Worm (Caenorhabditis elegans) whole organism, L2 larva: ENCODE measurements around the gene C06C3.3.

Experiments used
- C34F6.9 ChIP-seq: fragments of 150-350 bp; optimal IDR thresholded peaks from 2 replicates; lab custom pipeline; 2014; ENCODE audit warnings: missing biosample characterization, missing genetic modification characterization
- F13H6.1 ChIP-seq: sonication (generic microtip); optimal IDR thresholded peaks from 2 replicates; lab custom pipeline; 2016; ENCODE audit warnings: missing genetic modification characterization, missing compliant biosample characterization
- R02D3.7 ChIP-seq: fragments of 150-350 bp; optimal IDR thresholded peaks from 2 replicates; lab custom pipeline; 2014; ENCODE audit warnings: missing biosample characterization, missing genetic modification characterization
- Y55F3AM.14 ChIP-seq: fragments of 200-800 bp; sonication (Bioruptor generic); optimal IDR thresholded peaks from 2 replicates; lab custom pipeline; 2018; ENCODE audit warnings: mild to moderate bottlenecking, missing genetic modification characterization, missing compliant biosample characterization
- ZK546.5 ChIP-seq: sonication (generic microtip); optimal IDR thresholded peaks from 2 replicates; lab custom pipeline; 2017; ENCODE audit warnings: missing biosample characterization, missing genetic modification characterization
- alr-1 ChIP-seq: fragments of 150-350 bp; optimal IDR thresholded peaks from 2 replicates; lab custom pipeline; 2014; ENCODE audit warnings: missing biosample characterization, missing genetic modification characterization
- aly-2 ChIP-seq: fragments of 150-350 bp; optimal IDR thresholded peaks from 2 replicates; lab custom pipeline; 2014; ENCODE audit warnings: missing biosample characterization, missing genetic modification characterization
- ama-1 ChIP-seq: fragments of 150-350 bp; optimal IDR thresholded peaks from 2 replicates; lab custom pipeline; 2018; ENCODE audit warnings: inconsistent platforms
- blmp-1 ChIP-seq: sonication (generic microtip); optimal IDR thresholded peaks from 2 replicates; lab custom pipeline; 2017; ENCODE audit warnings: missing genetic modification characterization, mild to moderate bottlenecking, missing compliant biosample characterization, antibody characterized with exemption, moderate library complexity; ENCODE audit not compliant: insufficient read depth
- ceh-16 ChIP-seq: fragments of 150-350 bp; optimal IDR thresholded peaks from 2 replicates; lab custom pipeline; 2014; ENCODE audit warnings: missing biosample characterization, missing genetic modification characterization
- ceh-82 ChIP-seq: fragments of 150-350 bp; optimal IDR thresholded peaks from 2 replicates; lab custom pipeline; 2014; ENCODE audit warnings: missing biosample characterization, missing genetic modification characterization
- crh-2 ChIP-seq: sonication (generic microtip); optimal IDR thresholded peaks from 2 replicates; lab custom pipeline; 2017; ENCODE audit warnings: missing biosample characterization, missing genetic modification characterization
- elt-1 ChIP-seq: fragments of 150-350 bp; optimal IDR thresholded peaks from 2 replicates; lab custom pipeline; 2014; ENCODE audit warnings: missing biosample characterization, missing genetic modification characterization
- elt-3 ChIP-seq: sonication (generic microtip); optimal IDR thresholded peaks from 2 replicates; lab custom pipeline; 2017; ENCODE audit warnings: missing biosample characterization, missing genetic modification characterization
- fos-1 ChIP-seq: fragments of 150-350 bp; optimal IDR thresholded peaks from 2 replicates; lab custom pipeline; 2014; ENCODE audit warnings: missing biosample characterization, missing genetic modification characterization
- lin-13 ChIP-seq: fragments of 150-350 bp; optimal IDR thresholded peaks from 2 replicates; lab custom pipeline; 2014; ENCODE audit warnings: missing biosample characterization, missing genetic modification reagents, missing genetic modification characterization
- lsy-2 ChIP-seq, 2 experiments: fragments of 150-350 bp in 1 of 2; sonication (generic microtip) in 1 of 2; optimal IDR thresholded peaks; 2 replicates each; lab custom pipeline; 2014 to 2017; ENCODE audit warnings: missing biosample characterization in 2 of 2, missing genetic modification characterization in 2 of 2
- mab-5 ChIP-seq: fragments of 150-350 bp; optimal IDR thresholded peaks from 2 replicates; lab custom pipeline; 2014; ENCODE audit warnings: missing biosample characterization, missing genetic modification characterization
- mbf-1 ChIP-seq: sonication (generic microtip); optimal IDR thresholded peaks from 2 replicates; lab custom pipeline; 2017; ENCODE audit warnings: missing biosample characterization, missing genetic modification characterization
- mdl-1 ChIP-seq, 2 experiments: fragments of 150-350 bp in 1 of 2; sonication (generic microtip) in 1 of 2; optimal IDR thresholded peaks; 2 replicates each; lab custom pipeline; 2017; ENCODE audit warnings: missing biosample characterization in 2 of 2, missing genetic modification characterization in 2 of 2
- nhr-11 ChIP-seq: fragments of 150-350 bp; optimal IDR thresholded peaks from 2 replicates; lab custom pipeline; 2014; ENCODE audit warnings: missing biosample characterization, missing genetic modification characterization
- nhr-12 ChIP-seq: fragments of 150-350 bp; optimal IDR thresholded peaks from 2 replicates; lab custom pipeline; 2014; ENCODE audit warnings: missing biosample characterization, missing genetic modification characterization
- nhr-129 ChIP-seq: fragments of 150-350 bp; optimal IDR thresholded peaks from 2 replicates; lab custom pipeline; 2014; ENCODE audit warnings: missing biosample characterization, missing genetic modification characterization
- nhr-23 ChIP-seq: fragments of 150-350 bp; optimal IDR thresholded peaks from 2 replicates; lab custom pipeline; 2014; ENCODE audit warnings: missing biosample characterization, missing genetic modification reagents, missing genetic modification characterization
- nhr-237 ChIP-seq: fragments of 150-350 bp; optimal IDR thresholded peaks from 2 replicates; lab custom pipeline; 2014; ENCODE audit warnings: missing biosample characterization, missing genetic modification characterization
- nhr-25 ChIP-seq: fragments of 150-350 bp; sonication (generic microtip); optimal IDR thresholded peaks from 3 replicates; lab custom pipeline; 2014; ENCODE audit warnings: missing biosample characterization, missing genetic modification characterization
- nhr-6 ChIP-seq: fragments of 150-350 bp; optimal IDR thresholded peaks from 2 replicates; lab custom pipeline; 2014; ENCODE audit warnings: missing biosample characterization, missing genetic modification characterization
- nhr-77 ChIP-seq: fragments of 150-350 bp; optimal IDR thresholded peaks from 2 replicates; lab custom pipeline; 2014; ENCODE audit warnings: missing biosample characterization, missing genetic modification characterization
- peb-1 ChIP-seq: fragments of 150-350 bp; optimal IDR thresholded peaks from 2 replicates; lab custom pipeline; 2014; ENCODE audit warnings: missing biosample characterization, missing genetic modification characterization
- skn-1 ChIP-seq: sonication (generic microtip); optimal IDR thresholded peaks from 2 replicates; lab custom pipeline; 2017; ENCODE audit warnings: missing biosample characterization, missing genetic modification characterization
- unc-39 ChIP-seq: fragments of 150-350 bp; optimal IDR thresholded peaks from 2 replicates; lab custom pipeline; 2014; ENCODE audit warnings: missing biosample characterization, missing genetic modification characterization
- unc-55 ChIP-seq: fragments of 150-350 bp; sonication (generic microtip); optimal IDR thresholded peaks from 3 replicates; lab custom pipeline; 2014; ENCODE audit warnings: missing biosample characterization, missing genetic modification reagents, missing genetic modification characterization
- ztf-1 ChIP-seq: fragments of 200-800 bp; sonication (Bioruptor generic); conservative IDR thresholded peaks from 2 replicates; pipeline ENCODE4 v1.3.6; 2022; ENCODE audit warnings: missing genetic modification characterization, missing compliant biosample characterization
- ztf-4 ChIP-seq: fragments of 150-350 bp; optimal IDR thresholded peaks from 2 replicates; lab custom pipeline; 2014; ENCODE audit warnings: missing biosample characterization, missing genetic modification characterization

The C06C3.3 gene

DNA sequence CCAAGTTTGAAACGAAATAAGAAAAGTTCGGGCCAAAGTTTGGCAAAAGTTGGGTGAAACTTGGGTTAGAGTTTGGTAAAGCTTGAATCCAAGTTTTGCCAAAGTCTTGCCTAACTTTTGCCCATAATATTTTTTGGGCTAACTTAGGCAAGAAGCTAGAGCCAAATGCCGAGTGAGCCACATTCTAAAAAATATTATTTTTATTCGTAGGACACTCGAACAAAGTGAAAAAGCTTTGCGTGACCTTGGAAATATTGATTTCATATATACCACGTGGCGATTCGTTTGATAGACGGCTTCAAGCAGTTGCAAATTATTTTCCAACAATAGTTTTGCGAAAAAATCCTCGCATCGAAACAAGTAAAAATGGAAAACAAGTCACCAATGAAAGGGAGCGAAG, 31.6 kb upstream of the C06C3.3 start, which contains the start of gene Y51B9A.5:
TSS of gene Y51B9A.5 (plus strand) at position 301 of the 400 bp plus-strand sequence.
- TF ChIP-seq mbf-1 (tag; lab: Kevin White, UChicago) = no peak
- no peak for TF ChIP-seq nhr-11 (tag; lab: Kevin White, UChicago)

DNA sequence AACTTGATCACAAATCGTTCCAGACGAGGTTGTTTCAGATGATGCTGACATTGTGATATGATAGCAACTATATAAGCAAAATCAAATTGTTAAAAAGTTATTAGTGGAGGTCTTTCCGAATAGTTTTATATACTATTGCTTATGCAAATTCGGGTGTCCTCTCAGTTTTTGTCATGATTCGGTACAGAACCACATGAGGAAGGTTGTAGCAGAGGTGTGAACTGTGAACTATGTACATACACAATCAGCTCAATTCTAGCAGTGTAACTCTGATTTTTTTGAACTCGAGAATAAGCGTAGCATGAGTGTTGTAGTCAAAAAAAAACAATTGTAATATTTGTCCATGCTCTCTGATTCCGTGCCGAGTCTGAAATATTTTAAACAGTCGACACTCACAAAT, 30.8 kb upstream of the C06C3.3 start, which contains the start of gene Y51B9A.6:
TSS of gene Y51B9A.6 (minus strand) at position 101 of the 400 bp plus-strand sequence.
- TF ChIP-seq elt-1 = no peak
- TF ChIP-seq elt-3 = no peak
- TF ChIP-seq ztf-1 (GFP tag; lab: Robert Waterston, UW) = no peak
- TF ChIP-seq crh-2 = no peak
- TF ChIP-seq ama-1 (lab: Kevin White, UChicago) = no peak
- TF ChIP-seq mdl-1 (tag; optimal IDR thresholded peaks at IDR 0.05; lab: Kevin White, UChicago) = no peak
- no peak for TF ChIP-seq nhr-23 (tag; lab: Kevin White, UChicago)
- TF ChIP-seq nhr-6 (tag; lab: Kevin White, UChicago) = no peak

DNA sequence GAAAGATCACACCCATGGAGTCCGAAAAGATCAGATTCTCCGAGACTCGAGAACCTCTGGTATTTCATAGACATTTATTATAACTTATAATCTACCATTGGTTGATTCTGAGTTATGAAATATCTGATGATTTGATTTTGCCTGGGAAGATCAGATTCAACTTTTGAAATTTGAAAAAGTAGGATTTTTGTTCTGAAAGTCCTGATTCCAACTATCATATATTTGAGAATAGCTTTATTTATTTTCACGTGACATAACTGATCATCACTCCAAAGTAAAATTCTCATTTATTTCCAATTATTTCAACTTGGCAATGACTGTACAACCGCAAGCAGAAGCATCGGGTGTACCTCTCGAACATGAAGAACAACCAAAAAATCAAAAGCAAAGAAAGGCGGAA, 27.5 kb upstream of the C06C3.3 start, which contains the start of gene Y51B9A.7:
TSS of gene Y51B9A.7 (plus strand) at position 301 of the 400 bp plus-strand sequence.
- TF ChIP-seq nhr-12 (tag; lab: Kevin White, UChicago) (no peak), ZK546.5 (tag; lab: Kevin White, UChicago) (no peak), R02D3.7 (no peak), nhr-237 (tag; lab: Kevin White, UChicago) (no peak), peb-1 (tag; lab: Kevin White, UChicago) (no peak), ztf-4 (tag; lab: Kevin White, UChicago) (no peak), aly-2 (tag; lab: Kevin White, UChicago) (no peak), skn-1 (tag; lab: Kevin White, UChicago) (no peak), mdl-1 (tag; optimal IDR thresholded peaks at IDR 0.05; lab: Kevin White, UChicago) (no peak), ceh-82 (tag; lab: Kevin White, UChicago) (no peak), nhr-129 (tag; lab: Kevin White, UChicago) (no peak), C34F6.9 (no peak), ceh-16 (tag; lab: Kevin White, UChicago) (no peak), elt-1 (no peak), mab-5 (tag; lab: Kevin White, UChicago) (no peak), nhr-6 (tag; lab: Kevin White, UChicago) (no peak), blmp-1 (tag; lab: Kevin White, UChicago) (no peak)
- TF ChIP-seq, all 48 proteins: peak for 0

DNA sequence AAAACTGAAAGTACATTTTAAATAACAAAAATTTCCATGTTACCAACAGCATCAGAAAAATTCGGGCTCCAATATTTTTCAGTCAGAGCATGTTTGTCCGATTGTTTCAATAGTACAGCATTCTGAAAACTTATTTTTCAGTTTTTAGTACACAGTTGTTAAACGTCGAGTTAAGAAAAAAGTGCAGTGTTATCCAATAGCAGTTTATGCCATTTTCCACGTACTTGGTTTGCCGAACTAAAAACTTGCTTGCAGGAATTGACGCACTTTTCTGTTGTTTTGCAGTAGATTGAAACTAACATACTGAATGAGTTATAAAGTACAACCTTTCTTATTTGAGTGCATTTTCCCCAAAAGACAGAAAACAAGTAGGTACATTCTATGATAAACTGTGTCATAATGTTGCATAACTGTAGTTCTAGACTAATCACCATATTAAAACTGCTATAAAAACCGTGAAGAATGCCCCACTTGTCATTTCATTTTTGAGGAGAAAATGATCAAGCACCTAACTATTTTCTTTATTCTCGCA, 26.1 kb upstream of the C06C3.3 start, which contains the start of the genes Y51B9A.14 and Y51B9A.8:
TSS of gene Y51B9A.14 (minus strand) at position 101 of the 532 bp plus-strand sequence.
TSS of gene Y51B9A.8 (plus strand) at position 482 of the 532 bp plus-strand sequence.
- TF ChIP-seq elt-1 (no peak), C34F6.9 (no peak), unc-55 (GFP tag; lab: Kevin White, UChicago) (no peak), nhr-77 (tag; lab: Kevin White, UChicago) (no peak), nhr-237 (tag; lab: Kevin White, UChicago) (no peak), mab-5 (tag; lab: Kevin White, UChicago) (no peak), R02D3.7 (no peak), ztf-4 (tag; lab: Kevin White, UChicago) (no peak), ztf-1 (GFP tag; lab: Robert Waterston, UW) (no peak), nhr-6 (tag; lab: Kevin White, UChicago) (no peak), blmp-1 (tag; lab: Kevin White, UChicago) (no peak), elt-3 (no peak), ceh-82 (tag; lab: Kevin White, UChicago) (no peak), nhr-23 (tag; lab: Kevin White, UChicago) (no peak), lsy-2 (tag; optimal IDR thresholded peaks at IDR 0.05; lab: Kevin White, UChicago) (no peak), fos-1 (tag; lab: Kevin White, UChicago) (no peak), F13H6.1 (tag; lab: Kevin White, UChicago) (no peak), ZK546.5 (tag; lab: Kevin White, UChicago) (no peak), alr-1 (tag; lab: Kevin White, UChicago) (no peak)
- TF ChIP-seq, all 48 proteins: peak for 0

DNA sequence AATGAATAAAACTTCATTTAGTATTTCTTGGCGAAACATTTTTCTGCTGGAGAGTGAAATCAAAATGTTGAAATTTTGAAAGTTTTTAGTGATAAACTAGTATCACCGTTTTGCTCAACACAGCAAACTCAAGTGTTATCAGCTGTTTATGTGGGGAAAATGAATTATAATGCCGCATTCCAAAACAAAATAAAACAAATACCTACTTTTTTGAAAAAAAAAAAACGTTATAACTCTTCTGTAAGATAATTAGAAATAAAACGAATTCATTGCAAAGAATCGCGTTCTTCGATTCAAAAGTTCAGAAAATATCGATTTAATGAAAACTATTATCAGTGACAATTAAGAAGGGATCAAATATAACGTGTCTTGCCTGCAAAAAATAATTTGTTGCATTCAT, 25.2 kb upstream of the C06C3.3 start, which contains the start of gene Y51B9A.9:
TSS of gene Y51B9A.9 (minus strand) at position 101 of the 400 bp plus-strand sequence.
- TF ChIP-seq unc-39 (tag; lab: Kevin White, UChicago) (no peak), F13H6.1 (tag; lab: Kevin White, UChicago) (no peak), nhr-25 (tag; lab: Kevin White, UChicago) (no peak), alr-1 (tag; lab: Kevin White, UChicago) (no peak), Y55F3AM.14 (GFP tag; lab: Kevin White, UChicago) (no peak), nhr-12 (tag; lab: Kevin White, UChicago) (no peak), mbf-1 (tag; lab: Kevin White, UChicago) (no peak), nhr-11 (tag; lab: Kevin White, UChicago) (no peak), lin-13 (GFP tag; lab: Kevin White, UChicago) (no peak)
